Worm (Caenorhabditis elegans) whole organism, late embryonic: ENCODE data around the gene dao-2.

Experiments used
- K09A11.1 ChIP-seq: sonication (generic microtip); optimal IDR thresholded peaks from 2 replicates; lab custom pipeline; 2017; ENCODE audit warnings: antibody characterized with exemption, mild to moderate bottlenecking, missing genetic modification characterization, missing compliant biosample characterization; ENCODE audit not compliant: insufficient read depth
- pag-3 ChIP-seq: sonication (generic microtip); optimal IDR thresholded peaks from 2 replicates; lab custom pipeline; 2016; ENCODE audit warnings: missing compliant biosample characterization, missing genetic modification characterization, borderline replicate concordance
- sox-2 ChIP-seq: fragments of 200-800 bp; sonication (Bioruptor generic); IDR thresholded peaks from 2 replicates; pipeline ENCODE4 v1.3.6; 2022; ENCODE audit warnings: missing genetic modification reagents, missing genetic modification characterization, missing compliant biosample characterization

DNA sequence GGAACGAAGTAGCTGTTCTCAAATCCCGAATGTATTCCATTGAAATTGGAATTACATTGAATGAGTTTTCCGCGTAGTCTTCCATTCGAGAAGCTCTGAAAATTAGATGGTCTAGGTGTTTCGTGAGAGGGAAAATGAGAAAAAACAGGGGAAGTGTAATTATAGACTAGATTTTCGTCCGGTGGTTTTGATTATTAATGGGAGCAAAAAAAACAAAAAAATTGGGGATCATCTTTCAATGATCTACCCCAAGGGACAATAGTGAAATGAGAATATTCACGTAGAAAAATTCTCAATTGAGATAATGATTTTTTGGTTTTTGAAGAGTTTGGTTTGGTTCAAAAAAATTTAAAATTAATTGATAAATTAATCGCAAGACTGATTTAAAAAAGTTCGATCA is 30.9 kb upstream of the dao-2 start, which contains the start of gene sra-32:
- TF ChIP-seq K09A11.1 (tag; lab: Kevin White, UChicago) (no peak), sox-2 (GFP tag; lab: Robert Waterston, UW) (no peak), pag-3 (tag; lab: Kevin White, UChicago) (no peak)
